Fruit fly (Drosophila melanogaster): ENCODE results near the gene CG33768.

dm6 chr3L:22652425-22652824, 5.5 kb downstream of the CG33768 start, which contains the start of gene CG33772:
- no peak for TF ChIP-seq Gug (GFP tag; IDR thresholded peaks at IDR 0.05)
- TF ChIP-seq lz (GFP tag; optimal IDR thresholded peaks at IDR 0.05): no peak
- no peak for TF ChIP-seq Lpt (GFP tag; optimal IDR thresholded peaks at IDR 0.05)
- no peak for TF ChIP-seq esn (GFP tag; optimal IDR thresholded peaks at IDR 0.05)
- no peak for TF ChIP-seq CG16779 (tag; optimal IDR thresholded peaks at IDR 0.05)
- TF ChIP-seq CG1621 (tag; optimal IDR thresholded peaks at IDR 0.05): no peak
- TF ChIP-seq eg (GFP tag; IDR thresholded peaks at IDR 0.05): no peak
- no peak for TF ChIP-seq CG10669 (GFP tag; optimal IDR thresholded peaks at IDR 0.05)
- TF ChIP-seq Ets21C (GFP tag; optimal IDR thresholded peaks at IDR 0.05): no peak
- TF ChIP-seq acj6 (GFP tag; optimal IDR thresholded peaks at IDR 0.05): no peak
- TF ChIP-seq Ets96B (tag; optimal IDR thresholded peaks at IDR 0.05): no peak
- no peak for TF ChIP-seq spab (GFP tag; optimal IDR thresholded peaks at IDR 0.05)
- no peak for TF ChIP-seq ss (GFP tag; optimal IDR thresholded peaks at IDR 0.05)
- no peak for TF ChIP-seq CG31627 (GFP tag; optimal IDR thresholded peaks at IDR 0.05)

Data from whole organism, prepupa.